Fruit fly (Drosophila melanogaster): ENCODE data around the gene CG31269.

Gene CG31269

DNA sequence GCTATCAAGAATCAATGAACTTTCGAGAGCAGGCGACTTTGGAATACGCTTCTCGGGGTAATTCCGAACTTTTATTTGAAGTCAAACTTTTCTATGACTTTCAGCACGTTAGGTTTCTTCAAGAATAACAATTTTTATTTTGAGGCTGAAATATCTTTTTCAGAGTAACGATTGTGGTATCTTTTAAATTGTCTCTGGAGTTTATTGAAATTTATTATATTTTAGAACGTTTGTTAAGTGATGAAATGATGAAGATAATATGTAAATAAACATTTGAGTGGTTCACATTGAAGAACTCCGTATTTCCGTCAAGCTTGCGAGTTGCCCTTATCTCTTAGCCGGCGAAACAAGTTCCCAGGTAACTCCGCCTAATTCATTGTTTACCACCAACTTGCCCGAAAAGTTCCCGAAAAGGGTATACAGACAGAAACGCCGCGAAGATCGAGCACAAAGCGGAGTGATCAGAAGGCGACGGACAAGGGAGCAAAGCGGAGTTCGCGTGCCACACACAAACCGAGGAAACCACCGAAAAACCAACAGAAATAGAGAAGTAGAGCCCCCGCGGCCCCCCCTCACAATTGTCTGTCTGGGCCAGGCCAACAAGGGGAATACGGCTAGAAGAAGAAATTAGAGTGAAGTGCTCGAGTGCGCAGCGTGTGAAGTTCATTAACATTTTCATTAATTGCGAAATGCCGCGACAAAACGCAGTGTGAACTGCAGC, 9.2 kb upstream of the CG31269 start (continued):
- TF ChIP-seq CG8089 (GFP tag; optimal IDR thresholded peaks at IDR 0.05), result no peak
- TF ChIP-seq danr (GFP tag; IDR thresholded peaks at IDR 0.05), result no peak
- TF ChIP-seq CG10462 (GFP tag; optimal IDR thresholded peaks at IDR 0.05), result no peak
- TF ChIP-seq CG17612 (GFP tag; IDR thresholded peaks at IDR 0.05), result no peak
- no peak for TF ChIP-seq gfzf (GFP tag; optimal IDR thresholded peaks at IDR 0.05)
- TF ChIP-seq CG30431 (GFP tag; optimal IDR thresholded peaks at IDR 0.05), result no peak
- no peak for TF ChIP-seq ATbp (GFP tag; optimal IDR thresholded peaks at IDR 0.05)
- no peak for TF ChIP-seq eyg (GFP tag; optimal IDR thresholded peaks at IDR 0.05)
- TF ChIP-seq Rx (GFP tag; IDR thresholded peaks at IDR 0.05), result no peak
- no peak for TF ChIP-seq crc (GFP tag; optimal IDR thresholded peaks at IDR 0.05)
- TF ChIP-seq CG5245 (GFP tag; optimal IDR thresholded peaks at IDR 0.05), result no peak
- TF ChIP-seq gcm2 (GFP tag; optimal IDR thresholded peaks at IDR 0.05), result no peak
- no peak for TF ChIP-seq repo (GFP tag; optimal IDR thresholded peaks at IDR 0.05)
- no peak for TF ChIP-seq CG8290 (GFP tag; optimal IDR thresholded peaks at IDR 0.05)
- TF ChIP-seq CG8290 (tag; optimal IDR thresholded peaks at IDR 0.05), result no peak
- TF ChIP-seq wdn (GFP tag; IDR thresholded peaks at IDR 0.05), result no peak
- TF ChIP-seq sc (optimal IDR thresholded peaks at IDR 0.05), result no peak
- peak; percentile 23 for TF ChIP-seq sc (GFP tag; optimal IDR thresholded peaks at IDR 0.05)
- no peak for TF ChIP-seq CG17568 (GFP tag; optimal IDR thresholded peaks at IDR 0.05)
- TF ChIP-seq vnd (GFP tag; IDR thresholded peaks at IDR 0.05; ENCODE audit: partially characterized antibody), result no peak
- no peak for TF ChIP-seq Sry-β (GFP tag; optimal IDR thresholded peaks at IDR 0.05)
- TF ChIP-seq jumu (GFP tag; optimal IDR thresholded peaks at IDR 0.05), result no peak
- TF ChIP-seq Stat92E (GFP tag; optimal IDR thresholded peaks at IDR 0.05), result peak in 1 of 3 experiments; percentile 48
- TF ChIP-seq CG4707 (GFP tag; optimal IDR thresholded peaks at IDR 0.05), result no peak
- no peak for TF ChIP-seq cg (GFP tag; optimal IDR thresholded peaks at IDR 0.05)
- no peak for TF ChIP-seq MBD-R2 (GFP tag; IDR thresholded peaks at IDR 0.05)
- no peak for TF ChIP-seq CG3281 (GFP tag; optimal IDR thresholded peaks at IDR 0.05)
- no peak for TF ChIP-seq jigr1 (GFP tag; IDR thresholded peaks at IDR 0.05)
- no peak for TF ChIP-seq Bdp1 (GFP tag; optimal IDR thresholded peaks at IDR 0.05)
- TF ChIP-seq YL-1 (GFP tag; optimal IDR thresholded peaks at IDR 0.05), result no peak
- TF ChIP-seq onecut (GFP tag; IDR thresholded peaks at IDR 0.05), result no peak; the same call in 1 of the 2 replicates
- TF ChIP-seq CG8478 (optimal IDR thresholded peaks at IDR 0.05), result no peak
- peak; percentile 19 for TF ChIP-seq CG11504 (tag; optimal IDR thresholded peaks at IDR 0.05)
- no peak for TF ChIP-seq CG9932 (GFP tag; IDR thresholded peaks at IDR 0.05)
- TF ChIP-seq zen (tag; optimal IDR thresholded peaks at IDR 0.05), result no peak
- TF ChIP-seq Eip74EF (GFP tag; optimal IDR thresholded peaks at IDR 0.05), result no peak
- no peak for TF ChIP-seq CG5953 (GFP tag; IDR thresholded peaks at IDR 0.05)
- TF ChIP-seq CG14710 (tag; optimal IDR thresholded peaks at IDR 0.05), result peak; percentile 22
- no peak for TF ChIP-seq CG4854 (GFP tag; optimal IDR thresholded peaks at IDR 0.05)
- no peak for TF ChIP-seq BEAF-32 (GFP tag; optimal IDR thresholded peaks at IDR 0.05)
- TF ChIP-seq Kr (GFP tag; optimal IDR thresholded peaks at IDR 0.05), result no peak
- no peak for TF ChIP-seq CG8281 (tag; optimal IDR thresholded peaks at IDR 0.05)
- TF ChIP-seq klu (GFP tag; IDR thresholded peaks at IDR 0.05), result no peak
- TF ChIP-seq CG10565 (GFP tag; optimal IDR thresholded peaks at IDR 0.05), result no peak
- peak; percentile 35 for TF ChIP-seq Ssrp (tag; optimal IDR thresholded peaks at IDR 0.05)
- 0 out of 2 replicates have a peak, but pooled peaks have one; percentile 8 for TF ChIP-seq CG6689 (GFP tag; IDR thresholded peaks at IDR 0.05)
- 0 out of 3 replicates have a peak, but pooled peaks have one; percentile 5 for TF ChIP-seq CG3726 (GFP tag; IDR thresholded peaks at IDR 0.05)
- TF ChIP-seq lov (optimal IDR thresholded peaks at IDR 0.05), result no peak
- TF ChIP-seq lov (GFP tag; IDR thresholded peaks at IDR 0.05), result no peak
- TF ChIP-seq ab (GFP tag; optimal IDR thresholded peaks at IDR 0.05), result no peak
- TF ChIP-seq CG11093 (GFP tag; IDR thresholded peaks at IDR 0.05), result no peak

All from whole organism, embryonic.